Fruit fly (Drosophila melanogaster) whole organism, pupa: ENCODE measurements around the gene Cyp310a1.

Source experiments
- CG10348 ChIP-seq: fragments of 200-800 bp; sonication (Bioruptor generic); IDR thresholded peaks from 2 replicates; pipeline ENCODE4 v1.3.6; 2022; ENCODE audit warnings: missing biosample characterization, missing genetic modification characterization
- CG12605 ChIP-seq: fragments of 200-800 bp; sonication (Bioruptor generic); IDR thresholded peaks from 2 replicates; pipeline ENCODE4 v1.3.6; 2022; ENCODE audit warnings: missing biosample characterization, missing genetic modification characterization
- CG13204 ChIP-seq: fragments of 200-800 bp; sonication (Bioruptor generic); optimal IDR thresholded peaks from 2 replicates; lab custom pipeline; 2018; ENCODE audit warnings: missing biosample characterization, mild to moderate bottlenecking, missing genetic modification characterization, moderate library complexity
- CG14655 ChIP-seq: fragments of 200-800 bp; sonication (Bioruptor generic); optimal IDR thresholded peaks from 3 replicates; lab custom pipeline; 2017; ENCODE audit warnings: mild to moderate bottlenecking, missing biosample characterization, missing genetic modification reagents, missing genetic modification characterization
- CG15710 ChIP-seq: fragments of 200-800 bp; sonication (Bioruptor generic); optimal IDR thresholded peaks from 2 replicates; lab custom pipeline; 2018; ENCODE audit warnings: missing biosample characterization, mild to moderate bottlenecking, missing genetic modification characterization, moderate library complexity
- CG17806 ChIP-seq: fragments of 200-800 bp; sonication (Bioruptor generic); optimal IDR thresholded peaks from 2 replicates; lab custom pipeline; 2018; ENCODE audit warnings: missing biosample characterization, mild to moderate bottlenecking, missing genetic modification characterization, moderate library complexity
- CG32121 ChIP-seq: fragments of 200-800 bp; sonication (Bioruptor generic); IDR thresholded peaks from 2 replicates; pipeline ENCODE4 v1.3.6; 2022; ENCODE audit warnings: missing biosample characterization, missing genetic modification characterization
- CG34367 ChIP-seq: fragments of 200-800 bp; sonication (Bioruptor generic); optimal IDR thresholded peaks from 2 replicates; lab custom pipeline; 2018; ENCODE audit warnings: missing biosample characterization, mild to moderate bottlenecking, missing genetic modification characterization
- CG4496 ChIP-seq: fragments of 200-800 bp; sonication (Bioruptor generic); IDR thresholded peaks from 3 replicates; pipeline ENCODE4 v1.3.6; 2022; ENCODE audit warnings: missing biosample characterization, missing genetic modification characterization
- CG8159 ChIP-seq: fragments of 200-800 bp; sonication (Bioruptor generic); optimal IDR thresholded peaks from 3 replicates; lab custom pipeline; 2018; ENCODE audit warnings: missing biosample characterization, mild to moderate bottlenecking, missing genetic modification characterization, moderate library complexity
- CG8301 ChIP-seq: fragments of 200-800 bp; sonication (Bioruptor generic); optimal IDR thresholded peaks from 2 replicates; lab custom pipeline; 2018; ENCODE audit warnings: missing biosample characterization, mild to moderate bottlenecking, missing genetic modification characterization
- CG9948 ChIP-seq: fragments of 200-800 bp; sonication (Bioruptor generic); optimal IDR thresholded peaks from 2 replicates; lab custom pipeline; 2018; ENCODE audit warnings: missing biosample characterization, mild to moderate bottlenecking, missing genetic modification characterization, moderate library complexity
- D1 ChIP-seq: fragments of 200-800 bp; sonication (Bioruptor generic); optimal IDR thresholded peaks from 2 replicates; lab custom pipeline; 2018; ENCODE audit warnings: missing biosample characterization, mild to moderate bottlenecking, missing genetic modification characterization, moderate library complexity
- EcR ChIP-seq: fragments of 200-800 bp; sonication (Bioruptor generic); optimal IDR thresholded peaks from 3 replicates; lab custom pipeline; 2019; ENCODE audit warnings: missing biosample characterization, missing genetic modification characterization, mild to moderate bottlenecking, moderate library complexity, missing genetic modification reagents
- Ets98B ChIP-seq: fragments of 200-800 bp; sonication (Bioruptor generic); IDR thresholded peaks from 2 replicates; pipeline ENCODE4 v1.3.6; 2022; ENCODE audit warnings: missing biosample characterization, missing genetic modification characterization
- Pif1A ChIP-seq: fragments of 200-800 bp; sonication (Bioruptor generic); optimal IDR thresholded peaks from 3 replicates; lab custom pipeline; 2016; ENCODE audit warnings: missing biosample characterization, missing genetic modification characterization
- Pif1B ChIP-seq: fragments of 200-800 bp; sonication (Bioruptor generic); optimal IDR thresholded peaks from 3 replicates; lab custom pipeline; 2016; ENCODE audit warnings: missing biosample characterization, missing genetic modification characterization
- Snoo ChIP-seq: fragments of 200-800 bp; sonication (Bioruptor generic); optimal IDR thresholded peaks from 3 replicates; lab custom pipeline; 2017; ENCODE audit warnings: missing biosample characterization, mild to moderate bottlenecking, missing genetic modification characterization, inconsistent platforms
- fd96Ca ChIP-seq: fragments of 200-800 bp; sonication (Bioruptor generic); IDR thresholded peaks from 3 replicates; pipeline ENCODE4 v1.3.6; 2022; ENCODE audit warnings: missing biosample characterization, missing genetic modification characterization
- gl ChIP-seq: fragments of 200-800 bp; sonication (Bioruptor generic); optimal IDR thresholded peaks from 2 replicates; lab custom pipeline; 2018; ENCODE audit warnings: missing biosample characterization, mild to moderate bottlenecking, missing genetic modification characterization
- rn ChIP-seq: fragments of 200-800 bp; sonication (Bioruptor generic); IDR thresholded peaks from 2 replicates; pipeline ENCODE4 v1.3.6; 2022; ENCODE audit warnings: missing biosample characterization, missing genetic modification characterization

The Cyp310a1 gene

dm6 chr2L:18656691-18657237, 4.0 kb upstream of the Cyp310a1 start:
- no peak for TF ChIP-seq CG4496
- TF ChIP-seq rn (GFP tag; lab: Robert Waterston, UW): no peak
- no peak for TF ChIP-seq CG14655 (GFP tag; lab: Kevin White, UChicago)
- TF ChIP-seq Snoo (tag; lab: Kevin White, UChicago): no peak
- no peak for TF ChIP-seq CG12605 (GFP tag; lab: Robert Waterston, UW)
- no peak for TF ChIP-seq CG10348 (GFP tag; lab: Robert Waterston, UW)
- TF ChIP-seq, all 21 proteins: peak for 0

- TF ChIP-seq CG14655 (GFP tag; lab: Kevin White, UChicago) (peak; percentile 78), gl (tag; lab: Kevin White, UChicago) (peak; percentile 50), Snoo (tag; lab: Kevin White, UChicago) (peak; percentile 69), CG4496 (peak; percentile 77), CG12605 (GFP tag; lab: Robert Waterston, UW) (0 out of 2 replicates have a peak, but pooled peaks have one; percentile 23), fd96Ca (GFP tag; lab: Robert Waterston, UW) (peak; percentile 65), CG9948 (tag; lab: Kevin White, UChicago) (peak; percentile 74), EcR (GFP tag; lab: Kevin White, UChicago) (no peak), CG34367 (peak; percentile 83), Ets98B (GFP tag; lab: Robert Waterston, UW) (no peak; the same call in 1 of the 2 replicates), D1 (peak; percentile 62), Pif1A (peak; percentile 82), CG8301 (tag; lab: Kevin White, UChicago) (peak; percentile 74), rn (GFP tag; lab: Robert Waterston, UW) (no peak), Pif1B (peak; percentile 86), CG32121 (GFP tag; lab: Robert Waterston, UW) (no peak), CG8159 (tag; lab: Kevin White, UChicago) (peak; percentile 84), CG17806 (peak; percentile 85), CG15710 (tag; lab: Kevin White, UChicago) (peak; percentile 78), CG13204 (GFP tag; lab: Kevin White, UChicago) (peak; percentile 27), CG10348 (GFP tag; lab: Robert Waterston, UW) (no peak)
These were observed 492 bp upstream of the Cyp310a1 start for dm6 chr2L:18653328-18653675.

- peak; percentile 58 for TF ChIP-seq Pif1A
- TF ChIP-seq CG14655 (GFP tag; lab: Kevin White, UChicago): peak; percentile 20
- peak; percentile 70 for TF ChIP-seq CG15710 (tag; lab: Kevin White, UChicago)
- peak; percentile 48 for TF ChIP-seq CG9948 (tag; lab: Kevin White, UChicago)
- no peak for TF ChIP-seq Ets98B (GFP tag; lab: Robert Waterston, UW)
- TF ChIP-seq CG32121 (GFP tag; lab: Robert Waterston, UW): no peak
- no peak for TF ChIP-seq EcR (GFP tag; lab: Kevin White, UChicago)
- peak; percentile 1 for TF ChIP-seq Pif1B
- peak; percentile 49 for TF ChIP-seq CG13204 (GFP tag; lab: Kevin White, UChicago)
- TF ChIP-seq CG17806: peak; percentile 24
- peak; percentile 48 for TF ChIP-seq Snoo (tag; lab: Kevin White, UChicago)
- 0 out of 3 replicates have a peak, but pooled peaks have one; percentile 13 for TF ChIP-seq CG4496
- no peak for TF ChIP-seq gl (tag; lab: Kevin White, UChicago)
- TF ChIP-seq CG34367: peak; percentile 58
- TF ChIP-seq CG8301 (tag; lab: Kevin White, UChicago): peak; percentile 27
- no peak for TF ChIP-seq CG10348 (GFP tag; lab: Robert Waterston, UW)
- no peak for TF ChIP-seq fd96Ca (GFP tag; lab: Robert Waterston, UW)
- TF ChIP-seq CG8159 (tag; lab: Kevin White, UChicago): peak; percentile 24
- TF ChIP-seq rn (GFP tag; lab: Robert Waterston, UW): no peak
- no peak for TF ChIP-seq CG12605 (GFP tag; lab: Robert Waterston, UW)
- TF ChIP-seq D1: no peak
These were observed 4.8 kb downstream of the Cyp310a1 start for dm6 chr2L:18647857-18648652.

dm6 chr2L:18645468-18645867, 7.3 kb downstream of the Cyp310a1 start:
- TF ChIP-seq gl (tag; lab: Kevin White, UChicago): peak; percentile 27
- no peak for TF ChIP-seq CG12605 (GFP tag; lab: Robert Waterston, UW)
- TF ChIP-seq Snoo (tag; lab: Kevin White, UChicago): peak; percentile 69
- TF ChIP-seq CG8301 (tag; lab: Kevin White, UChicago): peak; percentile 60
- TF ChIP-seq EcR (GFP tag; lab: Kevin White, UChicago): no peak
- TF ChIP-seq CG8159 (tag; lab: Kevin White, UChicago): peak; percentile 74
- TF ChIP-seq CG13204 (GFP tag; lab: Kevin White, UChicago): no peak
- peak; percentile 66 for TF ChIP-seq CG17806
- peak; percentile 58 for TF ChIP-seq CG9948 (tag; lab: Kevin White, UChicago)
- peak; percentile 51 for TF ChIP-seq CG15710 (tag; lab: Kevin White, UChicago)
- TF ChIP-seq rn (GFP tag; lab: Robert Waterston, UW): 0 out of 2 replicates have a peak, but pooled peaks have one; percentile 23
- TF ChIP-seq CG34367: peak; percentile 49
- TF ChIP-seq CG14655 (GFP tag; lab: Kevin White, UChicago): peak; percentile 62
- TF ChIP-seq Ets98B (GFP tag; lab: Robert Waterston, UW): peak; percentile 36; the same call in 1 of the 2 replicates
- peak; percentile 59; the same call in 1 of the 3 replicates for TF ChIP-seq fd96Ca (GFP tag; lab: Robert Waterston, UW)
- peak; percentile 59 for TF ChIP-seq Pif1B
- TF ChIP-seq CG32121 (GFP tag; lab: Robert Waterston, UW): peak; percentile 52
- peak; percentile 74; the same call in 2 of the 3 replicates for TF ChIP-seq CG4496
- no peak for TF ChIP-seq CG10348 (GFP tag; lab: Robert Waterston, UW)
- TF ChIP-seq D1: no peak
- TF ChIP-seq Pif1A: peak; percentile 74
